Worm (Caenorhabditis elegans) whole organism, late embryonic: ENCODE measurements around the gene ZK550.6.
A peak's percentile ranks its signal among the peaks of the same experiment; 100 is the strongest.

Source experiments
- C38D4.7 ChIP-seq: fragments of 200-800 bp; sonication (Bioruptor generic); optimal IDR thresholded peaks from 2 replicates; lab custom pipeline; 2018; ENCODE audit warnings: mild to moderate bottlenecking, missing genetic modification characterization, moderate library complexity, missing compliant biosample characterization
- T23F11.4 ChIP-seq: fragments of 200-800 bp; sonication (Bioruptor generic); optimal IDR thresholded peaks from 2 replicates; lab custom pipeline; 2018; ENCODE audit warnings: mild to moderate bottlenecking, missing genetic modification characterization, missing compliant biosample characterization
- ahr-1 ChIP-seq: sonication (generic microtip); optimal IDR thresholded peaks from 2 replicates; lab custom pipeline; 2016; ENCODE audit warnings: missing genetic modification characterization, missing compliant biosample characterization
- ceh-18 ChIP-seq: sonication (generic microtip); optimal IDR thresholded peaks from 2 replicates; lab custom pipeline; 2016; ENCODE audit warnings: missing genetic modification characterization, missing compliant biosample characterization
- ceh-31 ChIP-seq: sonication (generic microtip); optimal IDR thresholded peaks from 2 replicates; lab custom pipeline; 2016; ENCODE audit warnings: missing genetic modification characterization, missing compliant biosample characterization
- ceh-48 ChIP-seq: sonication (generic microtip); optimal IDR thresholded peaks from 2 replicates; lab custom pipeline; 2016; ENCODE audit warnings: missing genetic modification characterization, inconsistent platforms, missing compliant biosample characterization
- ceh-9 ChIP-seq: sonication (generic microtip); optimal IDR thresholded peaks from 2 replicates; lab custom pipeline; 2016; ENCODE audit warnings: mild to moderate bottlenecking, missing genetic modification characterization, inconsistent platforms, missing compliant biosample characterization
- dmd-4 ChIP-seq: sonication (generic microtip); optimal IDR thresholded peaks from 2 replicates; lab custom pipeline; 2016; ENCODE audit warnings: borderline replicate concordance, missing genetic modification characterization, missing compliant biosample characterization
- elt-2 ChIP-seq: sonication (generic microtip); optimal IDR thresholded peaks from 2 replicates; lab custom pipeline; 2016; ENCODE audit warnings: missing genetic modification reagents, missing genetic modification characterization, missing compliant biosample characterization
- elt-4 ChIP-seq: sonication (generic microtip); optimal IDR thresholded peaks from 2 replicates; lab custom pipeline; 2016; ENCODE audit warnings: missing genetic modification characterization, missing compliant biosample characterization
- eyg-1 ChIP-seq: sonication (generic microtip); optimal IDR thresholded peaks from 2 replicates; lab custom pipeline; 2016; ENCODE audit warnings: missing genotype, missing genetic modification characterization, missing compliant biosample characterization
- fax-1 ChIP-seq: sonication (generic microtip); optimal IDR thresholded peaks from 2 replicates; lab custom pipeline; 2016; ENCODE audit warnings: missing genotype, missing genetic modification characterization, missing compliant biosample characterization
- fkh-10 ChIP-seq: fragments of 150-350 bp; optimal IDR thresholded peaks from 2 replicates; lab custom pipeline; 2014; ENCODE audit warnings: missing biosample characterization, missing genetic modification reagents, missing genetic modification characterization
- hlh-13 ChIP-seq: fragments of 200-800 bp; sonication (Bioruptor generic); optimal IDR thresholded peaks from 2 replicates; lab custom pipeline; 2018; ENCODE audit warnings: mild to moderate bottlenecking, missing genetic modification characterization, missing compliant biosample characterization
- lin-11 ChIP-seq: fragments of 200-800 bp; sonication (Bioruptor generic); optimal IDR thresholded peaks from 2 replicates; lab custom pipeline; 2018; ENCODE audit warnings: mild to moderate bottlenecking, missing genetic modification characterization, missing compliant biosample characterization
- nfya-1 ChIP-seq: sonication (generic microtip); optimal IDR thresholded peaks from 2 replicates; lab custom pipeline; 2017; ENCODE audit warnings: missing genetic modification characterization, mild to moderate bottlenecking, missing compliant biosample characterization, antibody characterized with exemption, moderate library complexity
- pag-3 ChIP-seq: sonication (generic microtip); optimal IDR thresholded peaks from 2 replicates; lab custom pipeline; 2016; ENCODE audit warnings: missing compliant biosample characterization, missing genetic modification characterization, borderline replicate concordance
- pat-9 ChIP-seq: fragments of 200-800 bp; sonication (Bioruptor generic); optimal IDR thresholded peaks from 2 replicates; lab custom pipeline; 2018; ENCODE audit warnings: mild to moderate bottlenecking, missing genetic modification characterization, moderate library complexity, missing compliant biosample characterization
- pax-1 ChIP-seq: fragments of 150-350 bp; optimal IDR thresholded peaks from 2 replicates; lab custom pipeline; 2014; ENCODE audit warnings: missing biosample characterization, missing genetic modification characterization
- pha-4 ChIP-seq: fragments of 150-350 bp; optimal IDR thresholded peaks from 2 replicates; lab custom pipeline; 2018; ENCODE audit warnings: missing biosample characterization, missing genetic modification reagents, missing genetic modification characterization
- rnt-1 ChIP-seq: sonication (generic microtip); optimal IDR thresholded peaks from 2 replicates; lab custom pipeline; 2016; ENCODE audit warnings: missing genetic modification characterization, missing compliant biosample characterization
- sdc-2 ChIP-seq: sonication (generic microtip); optimal IDR thresholded peaks from 2 replicates; lab custom pipeline; 2016; ENCODE audit warnings: missing genotype, missing genetic modification characterization, missing compliant biosample characterization
- tbx-2 ChIP-seq: sonication (generic microtip); optimal IDR thresholded peaks from 2 replicates; lab custom pipeline; 2016; ENCODE audit warnings: missing genetic modification characterization, missing compliant biosample characterization
- ttx-3 ChIP-seq: sonication (generic microtip); optimal IDR thresholded peaks from 2 replicates; lab custom pipeline; 2016; ENCODE audit warnings: missing genetic modification reagents, missing genetic modification characterization, missing compliant biosample characterization
- unc-3 ChIP-seq, 2 experiments: fragments of 200-800 bp in 1 of 2; sonication (Bioruptor generic) in 1 of 2; sonication (generic microtip) in 1 of 2; conservative IDR thresholded peaks in 1 of 2; optimal IDR thresholded peaks in 1 of 2; 2 replicates each; pipeline versions ENCODE4 v1.3.6 to Lab custom; 2016 to 2022; ENCODE audit warnings: missing compliant biosample characterization in 2 of 2, missing genetic modification characterization in 2 of 2, missing genetic modification reagents in 1 of 2
- zip-5 ChIP-seq: sonication (generic microtip); optimal IDR thresholded peaks from 2 replicates; lab custom pipeline; 2016; ENCODE audit warnings: missing genetic modification characterization, missing compliant biosample characterization

The ZK550.6 gene

DNA sequence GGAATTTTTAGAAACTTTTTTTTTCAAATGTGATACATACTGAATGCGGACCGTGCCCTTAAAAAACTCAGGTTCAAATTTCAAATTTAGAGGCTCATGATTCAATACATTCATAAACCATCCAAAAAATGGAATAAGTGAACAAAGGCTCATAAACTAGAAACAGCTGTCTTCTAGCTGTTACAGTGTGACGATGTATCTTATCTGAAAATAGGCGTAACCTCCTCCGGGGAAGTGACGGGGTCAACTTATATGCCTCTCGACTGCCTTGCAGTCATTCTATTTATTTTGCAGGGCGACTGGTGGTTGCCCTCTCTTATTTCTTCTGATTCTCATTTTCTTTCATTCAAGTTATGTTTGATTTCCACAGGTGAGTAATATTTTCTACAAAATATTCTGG, 46.2 kb downstream of the ZK550.6 start, which contains the start of gene Y116A8B.1:
Y116A8B.1 (plus strand) TSS at position 301 of the 400 bp plus-strand sequence.
- no peak for TF ChIP-seq ahr-1 (tag; lab: Kevin White, UChicago)
- TF ChIP-seq ceh-48 (tag; lab: Kevin White, UChicago): no peak
- no peak for TF ChIP-seq hlh-13
- no peak for TF ChIP-seq elt-4 (tag; lab: Kevin White, UChicago)
- no peak for TF ChIP-seq lin-11 (tag; lab: Kevin White, UChicago)
- TF ChIP-seq tbx-2 (tag; lab: Kevin White, UChicago): no peak
- no peak for TF ChIP-seq fkh-10 (GFP tag; lab: Kevin White, UChicago)
- TF ChIP-seq nfya-1 (tag; lab: Kevin White, UChicago): no peak
- TF ChIP-seq ceh-9 (tag; lab: Kevin White, UChicago): no peak
- no peak for TF ChIP-seq sdc-2
- TF ChIP-seq, all 69 proteins: peak for 0

DNA sequence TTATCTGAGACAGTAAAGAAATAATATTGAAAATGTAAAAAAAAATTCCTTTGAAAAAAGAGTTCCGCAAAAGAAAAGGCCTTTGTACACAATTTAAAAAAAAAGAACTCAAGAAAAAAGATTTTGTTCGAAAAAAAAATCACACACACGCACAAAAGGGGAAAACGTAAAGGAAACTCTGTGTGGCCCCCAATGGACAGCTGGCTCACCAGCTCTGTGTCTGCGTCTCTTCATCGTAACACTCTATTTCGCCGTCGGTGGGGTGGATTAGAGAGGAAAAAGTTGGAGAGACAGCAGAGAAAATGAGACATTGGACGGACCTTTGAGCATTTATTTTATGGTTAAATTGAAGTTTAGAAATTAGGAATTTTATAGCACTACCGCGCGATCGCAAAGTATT, 47.2 kb downstream of the ZK550.6 start:
- TF ChIP-seq unc-3 (GFP tag; conservative IDR thresholded peaks at IDR 0.05; lab: Robert Waterston, UW) (no peak), unc-3 (tag; optimal IDR thresholded peaks at IDR 0.05; lab: Kevin White, UChicago) (no peak), zip-5 (tag; lab: Kevin White, UChicago) (no peak), nfya-1 (tag; lab: Kevin White, UChicago) (peak; percentile 73), pag-3 (tag; lab: Kevin White, UChicago) (no peak), ceh-18 (no peak), rnt-1 (no peak), ceh-31 (tag; lab: Kevin White, UChicago) (no peak)

DNA sequence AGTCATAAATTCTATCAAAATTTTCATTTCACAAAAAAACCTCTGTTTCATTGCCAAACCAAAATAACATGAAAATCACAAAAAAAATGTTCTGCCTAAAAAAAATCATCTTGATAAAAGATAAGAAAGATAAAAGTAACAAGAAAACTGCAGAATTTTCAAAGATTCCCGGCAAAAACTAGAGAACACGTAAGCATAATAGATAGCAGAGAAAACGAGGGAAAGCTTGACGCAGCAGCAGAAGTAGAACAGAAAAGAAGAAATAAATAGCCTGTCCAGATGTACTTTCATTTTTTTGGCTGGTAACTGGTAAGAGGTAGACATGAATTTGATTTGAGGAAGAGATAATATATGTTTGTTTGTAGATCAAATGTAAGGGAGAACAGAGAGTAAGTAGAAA, 51.5 kb downstream of the ZK550.6 start:
- TF ChIP-seq pha-4 (tag; lab: Kevin White, UChicago) (no peak), elt-2 (no peak), pat-9 (tag; lab: Kevin White, UChicago) (no peak), T23F11.4 (GFP tag; lab: Kevin White, UChicago) (no peak), C38D4.7 (no peak), dmd-4 (tag; lab: Kevin White, UChicago) (no peak), eyg-1 (no peak), fax-1 (tag; lab: Kevin White, UChicago) (no peak), lin-11 (tag; lab: Kevin White, UChicago) (no peak), unc-3 (GFP tag; conservative IDR thresholded peaks at IDR 0.05; lab: Robert Waterston, UW) (no peak), unc-3 (tag; optimal IDR thresholded peaks at IDR 0.05; lab: Kevin White, UChicago) (no peak), ttx-3 (tag; lab: Kevin White, UChicago) (no peak), hlh-13 (no peak), ceh-48 (tag; lab: Kevin White, UChicago) (no peak), pax-1 (no peak)
